Worm (Caenorhabditis elegans): ENCODE data around the gene ins-12.

Gene ins-12

ce11 chrII:5603194-5603593 is 48.8 kb downstream of the ins-12 start, which contains the start of gene C17G10.6:
Gene C17G10.6 (minus strand): TSS chrII:5603294.
- TF ChIP-seq ref-1 (GFP tag; conservative IDR thresholded peaks at IDR 0.05): no peak
- TF ChIP-seq cog-1 (tag; optimal IDR thresholded peaks at IDR 0.05): no peak
- TF ChIP-seq ztf-23 (GFP tag; IDR thresholded peaks at IDR 0.05): no peak
- no peak for TF ChIP-seq T22C8.4 (GFP tag; IDR thresholded peaks at IDR 0.05)
- TF ChIP-seq ztf-29 (GFP tag; IDR thresholded peaks at IDR 0.05): no peak
- no peak for TF ChIP-seq flt-1 (GFP tag; IDR thresholded peaks at IDR 0.05)
- no peak for TF ChIP-seq klf-2 (GFP tag; conservative IDR thresholded peaks at IDR 0.05)
- no peak for TF ChIP-seq tab-1 (GFP tag; IDR thresholded peaks at IDR 0.05)

DNA sequence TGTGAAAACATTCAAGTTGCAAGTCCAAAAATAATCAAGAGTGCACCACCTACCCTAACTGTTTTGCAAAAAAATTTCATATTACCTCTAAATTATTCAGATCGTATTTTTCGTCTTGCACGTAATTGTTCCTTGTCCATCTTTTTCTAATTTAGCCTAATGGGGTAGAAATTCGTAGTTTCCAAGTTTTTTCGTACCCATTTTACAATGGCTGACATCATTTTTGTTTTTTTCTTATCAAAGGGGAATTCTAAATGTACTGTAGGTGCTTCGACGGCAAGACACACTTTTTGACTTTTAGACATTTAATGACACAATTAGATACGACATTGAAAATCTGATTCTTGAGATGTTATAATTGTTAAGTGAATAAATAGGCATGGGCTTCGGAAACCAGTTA is 50.0 kb downstream of the ins-12 start:
- TF ChIP-seq med-1 (GFP tag; optimal IDR thresholded peaks at IDR 0.05; ENCODE audit: insufficient read depth) (no peak), flt-1 (GFP tag; IDR thresholded peaks at IDR 0.05) (no peak)

All from whole organism, midembryonic.